Fruit fly (Drosophila melanogaster): ENCODE measurements around the gene CG42354.

CG42354 gene

DNA sequence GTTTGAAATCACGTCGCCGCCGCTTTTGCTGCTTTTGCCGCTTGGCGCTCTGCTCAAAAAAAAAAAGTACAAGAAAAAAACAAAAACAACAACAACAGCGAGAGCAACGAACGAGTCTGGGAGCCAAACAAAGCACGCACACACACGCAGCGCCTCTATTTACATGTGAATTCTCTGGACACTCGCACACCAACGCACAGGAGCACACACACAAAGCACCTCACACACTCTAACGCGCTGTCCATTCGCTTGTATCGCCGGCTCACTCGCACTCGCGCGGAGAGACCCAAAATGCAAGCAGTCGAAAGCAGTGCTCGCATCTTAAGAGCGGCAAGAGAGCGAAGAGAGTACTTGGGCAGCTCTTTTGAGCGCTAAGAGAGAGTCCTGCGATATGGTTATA is 44.2 kb upstream of the CG42354 start, which contains the start of gene disco-r (continued):
- TF ChIP-seq HLHmδ (GFP tag; optimal IDR thresholded peaks at IDR 0.05) (peak; percentile 13), chinmo (GFP tag; IDR thresholded peaks at IDR 0.05; ENCODE audit: partially characterized antibody) (peak; percentile 87; the same call in 3 of the 4 replicates), Asciz (GFP tag; optimal IDR thresholded peaks at IDR 0.05) (no peak), Adf1 (GFP tag; IDR thresholded peaks at IDR 0.05) (peak; percentile 92), CG14667 (GFP tag; IDR thresholded peaks at IDR 0.05) (no peak), sens (GFP tag) (peak; percentile 55), CG10147 (GFP tag; optimal IDR thresholded peaks at IDR 0.05) (no peak), ftz-f1 (GFP tag; optimal IDR thresholded peaks at IDR 0.05) (peak; percentile 89), cad (GFP tag; optimal IDR thresholded peaks at IDR 0.05) (peak; percentile 0), Eip74EF (GFP tag; optimal IDR thresholded peaks at IDR 0.05) (peak in 1 of 2 experiments; percentile 65), Jarid2 (GFP tag; optimal IDR thresholded peaks at IDR 0.05) (peak; percentile 86), trh (GFP tag; optimal IDR thresholded peaks at IDR 0.05) (no peak), zen (tag; optimal IDR thresholded peaks at IDR 0.05) (peak; percentile 32), Ets65A (GFP tag) (no peak), Nf-YB (GFP tag; optimal IDR thresholded peaks at IDR 0.05) (peak; percentile 98), mirr (GFP tag; optimal IDR thresholded peaks at IDR 0.05) (peak; percentile 15), onecut (GFP tag; IDR thresholded peaks at IDR 0.05) (no peak), emc (GFP tag; optimal IDR thresholded peaks at IDR 0.05) (no peak), Nf-YC (tag; optimal IDR thresholded peaks at IDR 0.05) (peak; percentile 98), CG1603 (tag; optimal IDR thresholded peaks at IDR 0.05) (no peak), CG32532 (GFP tag; IDR thresholded peaks at IDR 0.05) (0 out of 2 replicates have a peak, but pooled peaks have one; percentile 34), tx (GFP tag; optimal IDR thresholded peaks at IDR 0.05) (no peak), Fer3 (tag; optimal IDR thresholded peaks at IDR 0.05) (no peak), zf30C (GFP tag; optimal IDR thresholded peaks at IDR 0.05) (peak; percentile 2), CG4360 (GFP tag; IDR thresholded peaks at IDR 0.05) (peak; percentile 89), CG17385 (GFP tag; optimal IDR thresholded peaks at IDR 0.05) (peak; percentile 13), Oli (tag; optimal IDR thresholded peaks at IDR 0.05) (no peak), lola (GFP tag; optimal IDR thresholded peaks at IDR 0.05) (peak in 1 of 3 experiments; percentile 41), hbn (GFP tag; IDR thresholded peaks at IDR 0.05; ENCODE audit: partially characterized antibody) (0 out of 2 replicates have a peak, but pooled peaks have one; percentile 41), ato (GFP tag; IDR thresholded peaks at IDR 0.05; ENCODE audit: partially characterized antibody) (peak; percentile 10; the same call in 1 of the 2 replicates), knrl (GFP tag; IDR thresholded peaks at IDR 0.05; ENCODE audit: partially characterized antibody) (peak; percentile 35; the same call in 1 of the 3 replicates), Vsx1 (GFP tag; optimal IDR thresholded peaks at IDR 0.05) (no peak), kni (GFP tag; optimal IDR thresholded peaks at IDR 0.05) (peak; percentile 13), sob (GFP tag; IDR thresholded peaks at IDR 0.05) (peak; percentile 24; the same call in 1 of the 2 replicates), ham (GFP tag; IDR thresholded peaks at IDR 0.05) (no peak), stwl (tag; optimal IDR thresholded peaks at IDR 0.05) (no peak), seq (GFP tag; IDR thresholded peaks at IDR 0.05) (peak; percentile 21; the same call in 1 of the 2 replicates), ase (GFP tag; IDR thresholded peaks at IDR 0.05) (no peak), CG8290 (GFP tag; optimal IDR thresholded peaks at IDR 0.05) (no peak), CG8290 (tag; optimal IDR thresholded peaks at IDR 0.05) (peak in 1 of 2 experiments; percentile 51), Lpt (GFP tag; optimal IDR thresholded peaks at IDR 0.05) (no peak), CG18764 (GFP tag; optimal IDR thresholded peaks at IDR 0.05) (no peak), bab2 (GFP tag; optimal IDR thresholded peaks at IDR 0.05) (no peak), Nf-YA (GFP tag; IDR thresholded peaks at IDR 0.05) (peak; percentile 82), CG32767 (GFP tag; IDR thresholded peaks at IDR 0.05) (peak; percentile 67; the same call in 1 of the 2 replicates), crol (GFP tag; IDR thresholded peaks at IDR 0.05) (peak; percentile 75), Deaf1 (tag; optimal IDR thresholded peaks at IDR 0.05) (peak; percentile 84), bowl (GFP tag; IDR thresholded peaks at IDR 0.05) (no peak), HLH4C (GFP tag; IDR thresholded peaks at IDR 0.05; ENCODE audit: partially characterized antibody) (0 out of 3 replicates have a peak, but pooled peaks have one; percentile 16), Kr (GFP tag; optimal IDR thresholded peaks at IDR 0.05) (no peak)
